Worm (Caenorhabditis elegans) whole organism, young adult: ENCODE measurements around the gene spds-1.

Source experiments
- F23B12.7 ChIP-seq: sonication (generic microtip); optimal IDR thresholded peaks from 2 replicates; lab custom pipeline; 2017; ENCODE audit warnings: missing genetic modification characterization, mild to moderate bottlenecking, missing compliant biosample characterization, antibody characterized with exemption, moderate library complexity; ENCODE audit not compliant: insufficient read depth
- F39B2.1 ChIP-seq: fragments of 200-800 bp; sonication (Bioruptor generic); IDR thresholded peaks from 2 replicates; pipeline ENCODE4 v1.3.6; 2022; ENCODE audit warnings: missing genetic modification reagents, missing genetic modification characterization, missing compliant biosample characterization
- akir-1 ChIP-seq: fragments of 200-800 bp; sonication (Bioruptor generic); optimal IDR thresholded peaks from 2 replicates; lab custom pipeline; 2018; ENCODE audit warnings: mild to moderate bottlenecking, missing genetic modification characterization, moderate library complexity, missing compliant biosample characterization
- atf-7 ChIP-seq: sonication (generic microtip); optimal IDR thresholded peaks from 2 replicates; lab custom pipeline; 2017; ENCODE audit warnings: mild to moderate bottlenecking, missing genetic modification characterization, missing compliant biosample characterization
- athp-1 ChIP-seq: sonication (generic microtip); optimal IDR thresholded peaks from 2 replicates; lab custom pipeline; 2017; ENCODE audit warnings: mild to moderate bottlenecking, missing genetic modification characterization, missing compliant biosample characterization
- attf-5 ChIP-seq: fragments of 200-800 bp; sonication (Bioruptor generic); optimal IDR thresholded peaks from 2 replicates; lab custom pipeline; 2018; ENCODE audit warnings: mild to moderate bottlenecking, missing genetic modification characterization, missing compliant biosample characterization
- dpl-1 ChIP-seq: fragments of 150-350 bp; optimal IDR thresholded peaks from 2 replicates; lab custom pipeline; 2014; ENCODE audit warnings: missing biosample characterization, missing genetic modification reagents, missing genetic modification characterization
- efl-1 ChIP-seq: fragments of 150-350 bp; optimal IDR thresholded peaks from 2 replicates; lab custom pipeline; 2014; ENCODE audit warnings: missing biosample characterization, missing genetic modification reagents, missing genetic modification characterization
- ets-4 ChIP-seq: fragments of 200-800 bp; sonication (Bioruptor generic); optimal IDR thresholded peaks from 2 replicates; lab custom pipeline; 2018; ENCODE audit warnings: mild to moderate bottlenecking, missing genetic modification characterization, missing compliant biosample characterization
- madf-8 ChIP-seq: fragments of 200-800 bp; sonication (Bioruptor generic); conservative IDR thresholded peaks from 2 replicates; pipeline ENCODE4 v1.3.6; 2022; ENCODE audit warnings: missing genetic modification reagents, missing genetic modification characterization, missing compliant biosample characterization
- pha-4 ChIP-seq: fragments of 150-350 bp; sonication (generic microtip); optimal IDR thresholded peaks from 2 replicates; lab custom pipeline; 2014; ENCODE audit warnings: missing biosample characterization, missing genetic modification reagents, missing genetic modification characterization
- unc-130 ChIP-seq: sonication (generic microtip); optimal IDR thresholded peaks from 2 replicates; lab custom pipeline; 2016; ENCODE audit warnings: missing genetic modification reagents, missing genetic modification characterization, missing compliant biosample characterization

DNA sequence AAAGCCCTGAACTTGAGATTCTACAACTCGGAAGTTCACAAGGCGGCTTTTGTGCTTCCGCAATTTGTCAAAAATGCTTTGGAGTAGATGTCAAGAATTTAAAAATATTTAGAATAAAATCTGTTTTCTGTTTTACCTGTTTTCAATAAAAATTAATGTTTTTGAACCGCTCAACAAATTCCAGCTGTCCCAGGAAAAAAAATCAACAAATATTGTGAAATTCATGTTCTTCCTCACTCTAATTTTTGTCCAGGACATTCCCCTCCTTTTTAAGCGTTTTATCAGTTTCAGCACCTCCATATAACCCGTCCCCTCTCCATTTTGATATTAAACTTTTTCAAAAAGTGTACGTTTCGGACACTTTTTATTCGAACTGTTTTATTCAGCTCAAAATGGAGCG lies 4.0 kb downstream of the spds-1 start, which contains the start of gene Y46G5A.20:
- TF ChIP-seq athp-1 (tag; lab: Kevin White, UChicago) (no peak), madf-8 (GFP tag; lab: Robert Waterston, UW) (no peak), akir-1 (GFP tag; lab: Kevin White, UChicago) (no peak), attf-5 (no peak), F39B2.1 (GFP tag; lab: Robert Waterston, UW) (no peak), efl-1 (GFP tag; lab: Kevin White, UChicago) (no peak), pha-4 (tag; lab: Kevin White, UChicago) (no peak), dpl-1 (GFP tag; lab: Kevin White, UChicago) (no peak), F23B12.7 (tag; lab: Kevin White, UChicago) (no peak), unc-130 (no peak), atf-7 (tag; lab: Kevin White, UChicago) (no peak), ets-4 (GFP tag; lab: Kevin White, UChicago) (no peak)
